Fruit fly (Drosophila melanogaster): ENCODE data around the gene Sf3a1.

Gene Sf3a1

dm6 chr3R:16987220-16987923 is 14.8 kb downstream of the Sf3a1 start, which contains the start of gene CG18622 (continued):
- TF ChIP-seq Six4 (GFP tag; optimal IDR thresholded peaks at IDR 0.05), result no peak
- TF ChIP-seq kah (GFP tag; optimal IDR thresholded peaks at IDR 0.05), result no peak
- no peak for TF ChIP-seq Dll (GFP tag; IDR thresholded peaks at IDR 0.05; ENCODE audit: partially characterized antibody)
- TF ChIP-seq oc (tag; optimal IDR thresholded peaks at IDR 0.05), result peak; percentile 34
- TF ChIP-seq MBD-R2 (GFP tag; IDR thresholded peaks at IDR 0.05), result 0 out of 2 replicates have a peak, but pooled peaks have one; percentile 19
- TF ChIP-seq Xbp1 (GFP tag; optimal IDR thresholded peaks at IDR 0.05), result no peak
- TF ChIP-seq btn (GFP tag; optimal IDR thresholded peaks at IDR 0.05), result no peak
- no peak for TF ChIP-seq CG12071 (GFP tag; optimal IDR thresholded peaks at IDR 0.05)
- TF ChIP-seq vnd (GFP tag; IDR thresholded peaks at IDR 0.05; ENCODE audit: partially characterized antibody), result peak; percentile 44; the same call in 1 of the 3 replicates
- no peak for TF ChIP-seq CG2129 (GFP tag; IDR thresholded peaks at IDR 0.05; ENCODE audit: partially characterized antibody)
- TF ChIP-seq CG3163 (GFP tag; optimal IDR thresholded peaks at IDR 0.05), result peak; percentile 48
- TF ChIP-seq Nf-YA (GFP tag; IDR thresholded peaks at IDR 0.05), result no peak
- TF ChIP-seq Trl (optimal IDR thresholded peaks at IDR 0.05), result peak; percentile 56 to 74
- TF ChIP-seq Trl (GFP tag; optimal IDR thresholded peaks at IDR 0.05), result no peak
- TF ChIP-seq CG3065 (GFP tag; optimal IDR thresholded peaks at IDR 0.05), result no peak
- no peak for TF ChIP-seq Sry-β (GFP tag; optimal IDR thresholded peaks at IDR 0.05)
- TF ChIP-seq ftz-f1 (GFP tag; optimal IDR thresholded peaks at IDR 0.05), result peak; percentile 86
- peak; percentile 12 for TF ChIP-seq nmo (GFP tag; optimal IDR thresholded peaks at IDR 0.05)
- no peak for TF ChIP-seq Optix (GFP tag; IDR thresholded peaks at IDR 0.05)
- no peak for TF ChIP-seq Ravus (GFP tag; IDR thresholded peaks at IDR 0.05)
- TF ChIP-seq inv (GFP tag; IDR thresholded peaks at IDR 0.05; ENCODE audit: partially characterized antibody), result no peak
- TF ChIP-seq ewg (GFP tag; optimal IDR thresholded peaks at IDR 0.05), result no peak
- no peak for TF ChIP-seq h (optimal IDR thresholded peaks at IDR 0.05)
- no peak for TF ChIP-seq Adf1 (GFP tag; IDR thresholded peaks at IDR 0.05)
- TF ChIP-seq CoRest (tag; optimal IDR thresholded peaks at IDR 0.05), result peak; percentile 8
- TF ChIP-seq CG7839 (tag; optimal IDR thresholded peaks at IDR 0.05), result peak; percentile 38
- no peak for TF ChIP-seq Eip74EF (GFP tag; optimal IDR thresholded peaks at IDR 0.05)
- TF ChIP-seq Spps (tag; optimal IDR thresholded peaks at IDR 0.05), result no peak
- peak; percentile 19 for TF ChIP-seq B-H2 (GFP tag; optimal IDR thresholded peaks at IDR 0.05)
- no peak for TF ChIP-seq H2.0 (GFP tag; IDR thresholded peaks at IDR 0.05)
- TF ChIP-seq CG4424 (GFP tag; optimal IDR thresholded peaks at IDR 0.05), result no peak
- TF ChIP-seq Hr51 (GFP tag; optimal IDR thresholded peaks at IDR 0.05), result peak in 1 of 2 experiments; percentile 24
- TF ChIP-seq CG7963 (GFP tag; IDR thresholded peaks at IDR 0.05; ENCODE audit: partially characterized antibody), result 0 out of 3 replicates have a peak, but pooled peaks have one; percentile 34
- no peak for TF ChIP-seq Vsx1 (GFP tag; optimal IDR thresholded peaks at IDR 0.05)
- TF ChIP-seq CG15514 (GFP tag; optimal IDR thresholded peaks at IDR 0.05), result peak; percentile 30
- TF ChIP-seq CG13296 (GFP tag; optimal IDR thresholded peaks at IDR 0.05), result no peak
- no peak; the same call in 2 of the 3 replicates for TF ChIP-seq CG11456 (GFP tag; IDR thresholded peaks at IDR 0.05)
- peak; percentile 61 for TF ChIP-seq sd (tag; optimal IDR thresholded peaks at IDR 0.05)
- TF ChIP-seq trh (GFP tag; optimal IDR thresholded peaks at IDR 0.05), result no peak
- TF ChIP-seq D (optimal IDR thresholded peaks at IDR 0.05), result peak; percentile 1
- no peak for TF ChIP-seq D (GFP tag; optimal IDR thresholded peaks at IDR 0.05)
- TF ChIP-seq HLH3B (GFP tag; IDR thresholded peaks at IDR 0.05), result peak; percentile 52; the same call in 1 of the 2 replicates
- no peak for TF ChIP-seq CG10321 (GFP tag; IDR thresholded peaks at IDR 0.05)
- TF ChIP-seq CG7357 (GFP tag; IDR thresholded peaks at IDR 0.05), result no peak
- TF ChIP-seq gcm (GFP tag; optimal IDR thresholded peaks at IDR 0.05), result no peak
- TF ChIP-seq hth (optimal IDR thresholded peaks at IDR 0.05), result no peak
- no peak for TF ChIP-seq CG31441 (GFP tag; IDR thresholded peaks at IDR 0.05)
- no peak for TF ChIP-seq lbe (GFP tag; optimal IDR thresholded peaks at IDR 0.05)
- TF ChIP-seq CG12155 (GFP tag; optimal IDR thresholded peaks at IDR 0.05), result no peak
- TF ChIP-seq Blimp-1 (GFP tag; optimal IDR thresholded peaks at IDR 0.05), result peak; percentile 74
